Fruit fly (Drosophila melanogaster) whole organism, embryonic: Measurements from ENCODE around the gene CG3014.

ENCODE experiments used
- Ada2b ChIP-seq: fragments of 200-800 bp; sonication (Bioruptor generic); IDR thresholded peaks from 2 replicates; pipeline ENCODE4 v1.3.6; 2022; ENCODE audit warnings: missing biosample characterization, missing genetic modification characterization
- Bgb ChIP-seq: fragments of 200-800 bp; sonication (Bioruptor generic); IDR thresholded peaks from 2 replicates; pipeline ENCODE4 v1.3.6; 2022; ENCODE audit warnings: missing biosample characterization, missing genetic modification characterization; ENCODE audit not compliant: partially characterized antibody
- CG11696 ChIP-seq: fragments of 200-800 bp; sonication (Bioruptor generic); IDR thresholded peaks from 2 replicates; pipeline ENCODE4 v1.3.6; 2022; ENCODE audit warnings: missing biosample characterization, missing genetic modification characterization
- CG15011 ChIP-seq: fragments of 200-800 bp; sonication (Bioruptor generic); optimal IDR thresholded peaks from 3 replicates; lab custom pipeline; 2018; ENCODE audit warnings: missing biosample characterization, mild to moderate bottlenecking, missing genetic modification characterization
- CG15073 ChIP-seq: fragments of 200-800 bp; sonication (Bioruptor generic); optimal IDR thresholded peaks from 2 replicates; lab custom pipeline; 2016; ENCODE audit warnings: missing biosample characterization, missing genetic modification characterization
- CG1647 ChIP-seq: fragments of 200-800 bp; sonication (Bioruptor generic); optimal IDR thresholded peaks from 3 replicates; lab custom pipeline; 2016; ENCODE audit warnings: missing biosample characterization, missing genetic modification characterization
- CG17361 ChIP-seq: fragments of 200-800 bp; sonication (Bioruptor generic); IDR thresholded peaks from 3 replicates; pipeline ENCODE4 v1.3.6; 2022; ENCODE audit warnings: missing biosample characterization, missing genetic modification characterization
- CG17568 ChIP-seq: fragments of 200-800 bp; sonication (Bioruptor generic); optimal IDR thresholded peaks from 2 replicates; lab custom pipeline; 2018; ENCODE audit warnings: missing biosample characterization, mild to moderate bottlenecking, missing genetic modification characterization, moderate library complexity
- CG17612 ChIP-seq: fragments of 200-800 bp; sonication (Bioruptor generic); IDR thresholded peaks from 2 replicates; pipeline ENCODE4 v1.3.6; 2022; ENCODE audit warnings: missing biosample characterization, missing genetic modification characterization
- CG17912 ChIP-seq: fragments of 200-800 bp; sonication (Bioruptor generic); optimal IDR thresholded peaks from 2 replicates; lab custom pipeline; 2018; ENCODE audit warnings: missing biosample characterization, mild to moderate bottlenecking, missing genetic modification characterization
- CG2116 ChIP-seq: fragments of 200-800 bp; sonication (Bioruptor generic); optimal IDR thresholded peaks from 3 replicates; lab custom pipeline; 2018; ENCODE audit warnings: missing biosample characterization, mild to moderate bottlenecking, missing genetic modification characterization
- CG2120 ChIP-seq: fragments of 200-800 bp; sonication (Bioruptor generic); optimal IDR thresholded peaks from 3 replicates; lab custom pipeline; 2016; ENCODE audit warnings: missing biosample characterization, missing genetic modification characterization
- CG2129 ChIP-seq: fragments of 200-800 bp; sonication (Bioruptor generic); IDR thresholded peaks from 2 replicates; pipeline ENCODE4 v1.3.6; 2022; ENCODE audit warnings: missing biosample characterization, missing genetic modification characterization; ENCODE audit not compliant: partially characterized antibody
- CG2875 ChIP-seq: fragments of 200-800 bp; sonication (Bioruptor generic); optimal IDR thresholded peaks from 2 replicates; lab custom pipeline; 2017; ENCODE audit warnings: missing biosample characterization, mild to moderate bottlenecking, missing genetic modification characterization, missing genetic modification reagents
- CG32532 ChIP-seq: fragments of 200-800 bp; sonication (Bioruptor generic); IDR thresholded peaks from 2 replicates; pipeline ENCODE4 v1.3.6; 2022; ENCODE audit warnings: missing biosample characterization, missing genetic modification characterization
- CG3407 ChIP-seq: fragments of 200-800 bp; sonication (Bioruptor generic); optimal IDR thresholded peaks from 2 replicates; lab custom pipeline; 2018; ENCODE audit warnings: missing biosample characterization, mild to moderate bottlenecking, missing genetic modification characterization
- CG3995 ChIP-seq: fragments of 200-800 bp; sonication (Bioruptor generic); optimal IDR thresholded peaks from 3 replicates; lab custom pipeline; 2016; ENCODE audit warnings: missing biosample characterization, missing genetic modification characterization
- CG4854 ChIP-seq: fragments of 200-800 bp; sonication (Bioruptor generic); optimal IDR thresholded peaks from 2 replicates; lab custom pipeline; 2016; ENCODE audit warnings: missing biosample characterization, missing genetic modification characterization, inconsistent platforms
- CG6654 ChIP-seq: fragments of 200-800 bp; sonication (Bioruptor generic); optimal IDR thresholded peaks from 2 replicates; lab custom pipeline; 2017; ENCODE audit warnings: missing biosample characterization, mild to moderate bottlenecking, missing genetic modification characterization
- CG9609 ChIP-seq: fragments of 200-800 bp; sonication (Bioruptor generic); optimal IDR thresholded peaks from 3 replicates; lab custom pipeline; 2016; ENCODE audit warnings: missing biosample characterization, missing genetic modification characterization
- Dip2 ChIP-seq: fragments of 200-800 bp; sonication (Bioruptor generic); IDR thresholded peaks from 2 replicates; pipeline ENCODE4 v1.3.6; 2022; ENCODE audit warnings: missing biosample characterization, missing genetic modification characterization
- Dip3 ChIP-seq: fragments of 200-800 bp; sonication (Bioruptor generic); optimal IDR thresholded peaks from 3 replicates; lab custom pipeline; 2016; ENCODE audit warnings: missing biosample characterization, missing genetic modification characterization
- MESR4 ChIP-seq: fragments of 200-800 bp; sonication (Bioruptor generic); optimal IDR thresholded peaks from 2 replicates; lab custom pipeline; 2018; ENCODE audit warnings: missing biosample characterization, mild to moderate bottlenecking, missing genetic modification characterization, moderate library complexity
- Oli ChIP-seq: fragments of 200-800 bp; sonication (Bioruptor generic); optimal IDR thresholded peaks from 2 replicates; lab custom pipeline; 2018; ENCODE audit warnings: missing biosample characterization, mild to moderate bottlenecking, missing genetic modification characterization, moderate library complexity
- Ptx1 ChIP-seq: fragments of 200-800 bp; sonication (Bioruptor generic); IDR thresholded peaks from 2 replicates; pipeline ENCODE4 v1.3.6; 2022; ENCODE audit warnings: missing biosample characterization, missing genetic modification characterization
- Spps ChIP-seq: fragments of 200-800 bp; sonication (Bioruptor generic); optimal IDR thresholded peaks from 2 replicates; lab custom pipeline; 2018; ENCODE audit warnings: missing biosample characterization, mild to moderate bottlenecking, missing genetic modification characterization
- al ChIP-seq: fragments of 200-800 bp; sonication (Bioruptor generic); IDR thresholded peaks from 2 replicates; pipeline ENCODE4 v1.3.6; 2022; ENCODE audit warnings: missing biosample characterization, missing genetic modification characterization
- amos ChIP-seq: fragments of 200-800 bp; sonication (Bioruptor generic); IDR thresholded peaks from 2 replicates; pipeline ENCODE4 v1.3.6; 2022; ENCODE audit warnings: missing biosample characterization, missing genetic modification characterization; ENCODE audit not compliant: partially characterized antibody
- az2 ChIP-seq: fragments of 200-800 bp; sonication (Bioruptor generic); optimal IDR thresholded peaks from 3 replicates; lab custom pipeline; 2016; ENCODE audit warnings: missing biosample characterization, missing genetic modification characterization
- chm ChIP-seq: fragments of 200-800 bp; sonication (Bioruptor generic); IDR thresholded peaks from 2 replicates; pipeline ENCODE4 v1.3.6; 2022; ENCODE audit warnings: missing biosample characterization, missing genetic modification characterization
- chn ChIP-seq: fragments of 200-800 bp; sonication (Bioruptor generic); optimal IDR thresholded peaks from 2 replicates; lab custom pipeline; 2016; ENCODE audit warnings: missing biosample characterization, missing genetic modification characterization
- croc ChIP-seq: fragments of 200-800 bp; sonication (Bioruptor generic); conservative IDR thresholded peaks from 3 replicates; pipeline ENCODE4 v1.3.6; 2022; ENCODE audit warnings: missing biosample characterization, missing genetic modification characterization
- dm ChIP-seq: fragments of 200-800 bp; sonication (Bioruptor generic); optimal IDR thresholded peaks from 3 replicates; lab custom pipeline; 2016; ENCODE audit warnings: missing biosample characterization, missing genetic modification characterization
- dysf ChIP-seq: fragments of 200-800 bp; sonication (Bioruptor generic); IDR thresholded peaks from 3 replicates; pipeline ENCODE4 v1.3.6; 2022; ENCODE audit warnings: missing biosample characterization, missing genetic modification characterization
- en ChIP-seq: fragments of 200-800 bp; sonication (Bioruptor generic); optimal IDR thresholded peaks from 2 replicates; lab custom pipeline; 2016; ENCODE audit warnings: missing biosample characterization, missing genetic modification characterization
- eyg ChIP-seq: fragments of 200-800 bp; sonication (Bioruptor generic); optimal IDR thresholded peaks from 3 replicates; lab custom pipeline; 2016; ENCODE audit warnings: missing biosample characterization, missing genetic modification characterization
- gfzf ChIP-seq: fragments of 200-800 bp; sonication (Bioruptor generic); optimal IDR thresholded peaks from 2 replicates; lab custom pipeline; 2016; ENCODE audit warnings: missing biosample characterization, mild to moderate bottlenecking, missing genetic modification characterization, moderate library complexity
- hth ChIP-seq: fragments of >200 bp; optimal IDR thresholded peaks from 2 replicates; lab custom pipeline; 2017; ENCODE audit warnings: inconsistent platforms
- ind ChIP-seq: fragments of 200-800 bp; sonication (Bioruptor generic); optimal IDR thresholded peaks from 3 replicates; lab custom pipeline; 2016; ENCODE audit warnings: missing biosample characterization, missing genetic modification characterization
- mld ChIP-seq: fragments of 200-800 bp; sonication (Bioruptor generic); IDR thresholded peaks from 3 replicates; pipeline ENCODE4 v1.3.6; 2022; ENCODE audit warnings: missing biosample characterization, missing genetic modification characterization; ENCODE audit not compliant: partially characterized antibody
- peb ChIP-seq: fragments of 200-800 bp; sonication (Bioruptor generic); IDR thresholded peaks from 2 replicates; pipeline ENCODE4 v1.3.6; 2022; ENCODE audit warnings: missing biosample characterization, missing genetic modification characterization
- pita ChIP-seq: fragments of 200-800 bp; sonication (Bioruptor generic); optimal IDR thresholded peaks from 2 replicates; lab custom pipeline; 2017; ENCODE audit warnings: missing biosample characterization, mild to moderate bottlenecking, missing genetic modification characterization
- prd ChIP-seq, 3 experiments: fragments of >200 bp in 2 of 3; fragments of 200-800 bp in 1 of 3; sonication (Bioruptor generic) in 1 of 3; optimal IDR thresholded peaks in 2 of 3; IDR thresholded peaks in 1 of 3; 2 replicates in 2 of 3; 3 replicates in 1 of 3; pipeline versions ENCODE4 v1.3.6 to Lab custom; 2017 to 2022; ENCODE audit warnings: missing biosample characterization in 1 of 3, missing genetic modification characterization in 1 of 3
- slbo ChIP-seq: fragments of 200-800 bp; sonication (Bioruptor generic); IDR thresholded peaks from 2 replicates; pipeline ENCODE4 v1.3.6; 2022; ENCODE audit warnings: missing biosample characterization, missing genetic modification characterization
- tap ChIP-seq: fragments of 200-800 bp; optimal IDR thresholded peaks from 3 replicates; lab custom pipeline; 2019; ENCODE audit warnings: missing biosample characterization, mild to moderate bottlenecking, missing genetic modification characterization, moderate library complexity
- z ChIP-seq: fragments of 200-800 bp; sonication (Bioruptor generic); IDR thresholded peaks from 3 replicates; pipeline ENCODE4 v1.3.6; 2022; ENCODE audit warnings: missing biosample characterization, missing genetic modification characterization
- zen ChIP-seq: fragments of 200-800 bp; sonication (Bioruptor generic); optimal IDR thresholded peaks from 3 replicates; lab custom pipeline; 2018; ENCODE audit warnings: missing biosample characterization, mild to moderate bottlenecking, missing genetic modification characterization, moderate library complexity
- zf30C ChIP-seq: fragments of 200-800 bp; sonication (Bioruptor generic); optimal IDR thresholded peaks from 3 replicates; lab custom pipeline; 2018; ENCODE audit warnings: missing biosample characterization, mild to moderate bottlenecking, missing genetic modification characterization

Gene CG3014

DNA sequence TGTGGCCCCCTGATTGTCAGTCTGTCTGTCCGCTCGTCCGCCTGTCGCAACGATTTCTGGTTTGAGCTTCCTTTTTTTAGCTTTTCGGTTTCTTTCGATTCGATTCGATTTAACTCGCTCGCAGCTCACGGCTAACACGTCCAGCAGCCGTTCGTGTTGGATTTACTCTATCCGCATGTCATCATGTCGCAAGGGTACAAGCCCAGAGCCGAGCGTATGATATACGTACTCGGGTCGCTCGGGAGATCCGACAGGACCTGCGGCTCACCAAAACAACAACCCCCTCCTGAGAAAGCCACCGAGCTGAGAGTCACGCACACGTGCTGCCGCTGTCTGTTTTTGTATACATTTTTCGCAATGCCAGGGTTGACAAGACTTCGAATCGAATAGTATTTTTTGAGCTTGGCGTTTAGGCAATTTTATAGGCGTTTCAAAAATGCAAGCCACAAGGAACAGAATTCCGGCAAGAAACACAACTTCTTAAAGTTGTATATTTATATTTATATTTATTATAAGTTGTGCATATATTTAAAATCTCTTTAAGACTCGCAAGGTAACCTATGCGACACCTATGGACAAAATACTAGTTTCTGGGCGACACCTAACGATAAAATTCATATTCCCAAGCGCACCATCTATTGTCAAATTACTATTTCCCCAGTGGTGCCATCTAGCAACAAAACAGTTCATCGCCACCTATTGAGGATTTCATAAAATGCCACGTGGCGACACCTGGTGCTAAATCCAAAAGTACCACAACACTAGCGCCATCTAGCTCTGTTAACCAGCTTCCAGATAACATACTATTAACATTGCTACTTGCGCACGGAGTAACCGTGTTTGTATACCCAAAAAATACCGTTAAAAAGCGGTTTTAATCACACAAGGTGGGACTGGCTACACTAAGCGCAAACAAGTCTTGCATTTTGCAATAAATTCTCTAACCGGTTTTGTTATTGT is 7.3 kb upstream of the CG3014 start, which contains the start of the genes CG2993 and sgll (continued):
- TF ChIP-seq CG2120, result peak; percentile 95
- peak; percentile 83 for TF ChIP-seq CG2116
- peak; percentile 81 for TF ChIP-seq Oli (tag; lab: Kevin White, UChicago)
- peak; percentile 51 for TF ChIP-seq Bgb (GFP tag; lab: Robert Waterston, UW)
- peak; percentile 92 for TF ChIP-seq chn (GFP tag; lab: Kevin White, UChicago)
- TF ChIP-seq hth (lab: Kevin White, UChicago), result no peak
- peak; percentile 35 for TF ChIP-seq MESR4 (GFP tag; lab: Kevin White, UChicago)
- TF ChIP-seq Ptx1 (GFP tag; lab: Robert Waterston, UW), result peak; percentile 96
- TF ChIP-seq CG17612 (GFP tag; lab: Robert Waterston, UW), result peak; percentile 84
- TF ChIP-seq dysf (GFP tag; lab: Robert Waterston, UW), result peak; percentile 93
- no peak for TF ChIP-seq CG2129 (GFP tag; lab: Robert Waterston, UW)
- TF ChIP-seq slbo (GFP tag; lab: Robert Waterston, UW), result peak; percentile 98
- peak; percentile 84 for TF ChIP-seq CG1647 (GFP tag; lab: Kevin White, UChicago)
- TF ChIP-seq en, result peak; percentile 91
- TF ChIP-seq al (GFP tag; lab: Robert Waterston, UW), result peak; percentile 81
- TF ChIP-seq croc (GFP tag; lab: Robert Waterston, UW), result peak; percentile 86
- peak; percentile 93 for TF ChIP-seq CG9609 (GFP tag; lab: Kevin White, UChicago)
- TF ChIP-seq zf30C (GFP tag; lab: Kevin White, UChicago), result peak; percentile 75
- peak; percentile 89; the same call in 2 of the 3 replicates for TF ChIP-seq CG17361 (GFP tag; lab: Robert Waterston, UW)
- TF ChIP-seq CG32532, result peak; percentile 99
- TF ChIP-seq CG17568 (GFP tag; lab: Kevin White, UChicago), result no peak
- peak; percentile 65 for TF ChIP-seq CG15073 (GFP tag; lab: Kevin White, UChicago)
- TF ChIP-seq z (GFP tag; lab: Robert Waterston, UW), result peak; percentile 55; the same call in 2 of the 3 replicates
- TF ChIP-seq Dip2 (GFP tag; lab: Robert Waterston, UW), result peak; percentile 90
- TF ChIP-seq CG11696 (GFP tag; lab: Robert Waterston, UW), result peak; percentile 82
- TF ChIP-seq CG15011 (GFP tag; lab: Kevin White, UChicago), result peak; percentile 61
- TF ChIP-seq CG3407 (GFP tag; lab: Kevin White, UChicago), result peak; percentile 78
- TF ChIP-seq chm (GFP tag; lab: Robert Waterston, UW), result peak; percentile 95
- peak; percentile 77 for TF ChIP-seq CG6654 (GFP tag; lab: Kevin White, UChicago)
- TF ChIP-seq mld (GFP tag; lab: Robert Waterston, UW), result no peak
- peak; percentile 80 for TF ChIP-seq CG2875 (GFP tag; lab: Kevin White, UChicago)
- peak; percentile 97 for TF ChIP-seq az2 (GFP tag; lab: Kevin White, UChicago)
- peak; percentile 54 for TF ChIP-seq amos (GFP tag; lab: Robert Waterston, UW)
- TF ChIP-seq peb (GFP tag; lab: Robert Waterston, UW), result peak; percentile 85
- TF ChIP-seq CG4854 (GFP tag; lab: Kevin White, UChicago), result peak; percentile 85
- peak; percentile 78 for TF ChIP-seq dm (GFP tag; lab: Kevin White, UChicago)
- TF ChIP-seq ind (GFP tag; lab: Kevin White, UChicago), result peak; percentile 95
- TF ChIP-seq zen (tag; lab: Kevin White, UChicago), result peak; percentile 88
- peak; percentile 85 for TF ChIP-seq Dip3 (GFP tag; lab: Kevin White, UChicago)
- peak; percentile 69 for TF ChIP-seq pita
- peak; percentile 97 for TF ChIP-seq CG17912 (GFP tag; lab: Kevin White, UChicago)
- no peak for TF ChIP-seq tap (tag; lab: Kevin White, UChicago)
- no peak for TF ChIP-seq Spps (tag; lab: Kevin White, UChicago)
- TF ChIP-seq eyg (GFP tag; lab: Kevin White, UChicago), result peak; percentile 86
- TF ChIP-seq gfzf (GFP tag; lab: Kevin White, UChicago), result peak; percentile 89
- peak; percentile 75 for TF ChIP-seq Ada2b (GFP tag; lab: Robert Waterston, UW)
- peak; percentile 25 for TF ChIP-seq CG3995
- TF ChIP-seq prd (optimal IDR thresholded peaks at IDR 0.05; lab: Kevin White, UChicago), result no peak
- peak; percentile 95 for TF ChIP-seq prd (GFP tag; IDR thresholded peaks at IDR 0.05; lab: Robert Waterston, UW)
